Fruit fly (Drosophila melanogaster): ENCODE data around the gene RpL13A.

RpL13A gene

dm6 chr3R:5587863-5588519 is 36.3 kb upstream of the RpL13A start, which contains the start of gene CG2926 (continued):
- TF ChIP-seq CG2129 (GFP tag; IDR thresholded peaks at IDR 0.05; ENCODE audit: partially characterized antibody) = peak; percentile 68
- no peak for TF ChIP-seq Lpt (GFP tag; optimal IDR thresholded peaks at IDR 0.05)
- no peak for TF ChIP-seq Mes4 (GFP tag; optimal IDR thresholded peaks at IDR 0.05)
- TF ChIP-seq ham (GFP tag; IDR thresholded peaks at IDR 0.05) = no peak
- peak; percentile 89 for TF ChIP-seq knrl (GFP tag; IDR thresholded peaks at IDR 0.05; ENCODE audit: partially characterized antibody)
- no peak for TF ChIP-seq CG11398 (GFP tag; optimal IDR thresholded peaks at IDR 0.05)
- no peak for TF ChIP-seq CG2875 (GFP tag; optimal IDR thresholded peaks at IDR 0.05)
- TF ChIP-seq Side (GFP tag; optimal IDR thresholded peaks at IDR 0.05) = peak; percentile 21
- peak; percentile 88 for TF ChIP-seq CG7963 (GFP tag; IDR thresholded peaks at IDR 0.05; ENCODE audit: partially characterized antibody)
- no peak for TF ChIP-seq CG30431 (GFP tag; optimal IDR thresholded peaks at IDR 0.05)
- peak; percentile 69 for TF ChIP-seq CG2116 (GFP tag; optimal IDR thresholded peaks at IDR 0.05)
- peak; percentile 81 for TF ChIP-seq vnd (GFP tag; IDR thresholded peaks at IDR 0.05; ENCODE audit: partially characterized antibody)
- no peak for TF ChIP-seq CoRest (tag; optimal IDR thresholded peaks at IDR 0.05)
- peak; percentile 68 for TF ChIP-seq CG14710 (tag; optimal IDR thresholded peaks at IDR 0.05)
- peak; percentile 47 for TF ChIP-seq onecut (GFP tag; IDR thresholded peaks at IDR 0.05)
- TF ChIP-seq br (optimal IDR thresholded peaks at IDR 0.05) = no peak
- no peak for TF ChIP-seq CG13296 (GFP tag; optimal IDR thresholded peaks at IDR 0.05)
- TF ChIP-seq pros (GFP tag; optimal IDR thresholded peaks at IDR 0.05) = no peak
- no peak for TF ChIP-seq bsh (GFP tag; optimal IDR thresholded peaks at IDR 0.05)
- no peak for TF ChIP-seq CG14965 (GFP tag; optimal IDR thresholded peaks at IDR 0.05; ENCODE audit: borderline replicate concordance)
- no peak for TF ChIP-seq toy (GFP tag; IDR thresholded peaks at IDR 0.05)
- no peak for TF ChIP-seq en (GFP tag; optimal IDR thresholded peaks at IDR 0.05)
- TF ChIP-seq so (GFP tag; IDR thresholded peaks at IDR 0.05) = no peak
- TF ChIP-seq TFAM (GFP tag; optimal IDR thresholded peaks at IDR 0.05) = no peak
- TF ChIP-seq CG7271 (tag; optimal IDR thresholded peaks at IDR 0.05) = no peak
- 0 out of 2 replicates have a peak, but pooled peaks have one; percentile 5 for TF ChIP-seq Ada2b (GFP tag; IDR thresholded peaks at IDR 0.05)
- TF ChIP-seq Eip74EF (GFP tag; optimal IDR thresholded peaks at IDR 0.05) = no peak
- TF ChIP-seq yki (optimal IDR thresholded peaks at IDR 0.05) = no peak
- TF ChIP-seq row (GFP tag; IDR thresholded peaks at IDR 0.05) = peak; percentile 90
- no peak for TF ChIP-seq CG11696 (GFP tag; IDR thresholded peaks at IDR 0.05)
- TF ChIP-seq dmrt11E (tag; optimal IDR thresholded peaks at IDR 0.05) = peak; percentile 25
- TF ChIP-seq CG12942 (GFP tag; optimal IDR thresholded peaks at IDR 0.05) = no peak
- TF ChIP-seq Gsc (GFP tag; IDR thresholded peaks at IDR 0.05) = no peak
- TF ChIP-seq CG1832 (GFP tag; optimal IDR thresholded peaks at IDR 0.05) = no peak
- TF ChIP-seq CG3065 (GFP tag; optimal IDR thresholded peaks at IDR 0.05) = no peak
- peak; percentile 25; the same call in 1 of the 2 replicates for TF ChIP-seq CG7372 (GFP tag; IDR thresholded peaks at IDR 0.05)
- TF ChIP-seq Trl (optimal IDR thresholded peaks at IDR 0.05) = no peak
- TF ChIP-seq Trl (GFP tag; optimal IDR thresholded peaks at IDR 0.05) = peak; percentile 48
- TF ChIP-seq mld (GFP tag; IDR thresholded peaks at IDR 0.05; ENCODE audit: partially characterized antibody) = peak; percentile 91
- TF ChIP-seq ssp (GFP tag; IDR thresholded peaks at IDR 0.05) = peak; percentile 56
- peak; percentile 94 for TF ChIP-seq Bgb (GFP tag; IDR thresholded peaks at IDR 0.05; ENCODE audit: partially characterized antibody)
- TF ChIP-seq CG14050 (GFP tag; IDR thresholded peaks at IDR 0.05) = no peak
- no peak for TF ChIP-seq Spps (tag; optimal IDR thresholded peaks at IDR 0.05)
- peak; percentile 93 for TF ChIP-seq Ets65A (GFP tag)
- no peak for TF ChIP-seq CG4328 (GFP tag; optimal IDR thresholded peaks at IDR 0.05)
- TF ChIP-seq bowl (GFP tag; IDR thresholded peaks at IDR 0.05) = no peak
- peak; percentile 58; the same call in 2 of the 3 replicates for TF ChIP-seq CG11456 (GFP tag; IDR thresholded peaks at IDR 0.05)
- TF ChIP-seq zf30C (GFP tag; optimal IDR thresholded peaks at IDR 0.05) = no peak
- TF ChIP-seq Lim3 (GFP tag; IDR thresholded peaks at IDR 0.05) = no peak
- TF ChIP-seq vvl (GFP tag; IDR thresholded peaks at IDR 0.05) = peak; percentile 51
- peak; percentile 91 for TF ChIP-seq CG13287 (GFP tag; IDR thresholded peaks at IDR 0.05; ENCODE audit: partially characterized antibody)

Data from whole organism, embryonic.